Fruit fly (Drosophila melanogaster) whole organism, embryonic: Measurements from ENCODE around the gene CG7173.
A peak's percentile ranks its signal among the peaks of the same experiment; 100 is the strongest.

Experiments used
- CG11093 ChIP-seq: fragments of 200-800 bp; sonication (Bioruptor generic); IDR thresholded peaks from 3 replicates; pipeline ENCODE4 v1.3.6; 2022; ENCODE audit warnings: missing biosample characterization, missing genetic modification characterization
- CG11696 ChIP-seq: fragments of 200-800 bp; sonication (Bioruptor generic); IDR thresholded peaks from 2 replicates; pipeline ENCODE4 v1.3.6; 2022; ENCODE audit warnings: missing biosample characterization, missing genetic modification characterization
- CG12299 ChIP-seq: fragments of 200-800 bp; sonication (Bioruptor generic); optimal IDR thresholded peaks from 2 replicates; lab custom pipeline; 2018; ENCODE audit warnings: missing biosample characterization, mild to moderate bottlenecking, missing genetic modification characterization
- CG17359 ChIP-seq: fragments of 200-800 bp; sonication (Bioruptor generic); optimal IDR thresholded peaks from 3 replicates; lab custom pipeline; 2018; ENCODE audit warnings: missing biosample characterization, mild to moderate bottlenecking, missing genetic modification characterization, moderate library complexity
- CG32767 ChIP-seq: fragments of 200-800 bp; sonication (Bioruptor generic); IDR thresholded peaks from 2 replicates; pipeline ENCODE4 v1.3.6; 2022; ENCODE audit warnings: missing biosample characterization, missing genetic modification characterization
- Hmx ChIP-seq: fragments of 200-800 bp; sonication (Bioruptor generic); optimal IDR thresholded peaks from 2 replicates; lab custom pipeline; 2016; ENCODE audit warnings: missing biosample characterization, missing genetic modification characterization
- NK7.1 ChIP-seq: fragments of 200-800 bp; sonication (Bioruptor generic); optimal IDR thresholded peaks from 3 replicates; lab custom pipeline; 2016; ENCODE audit warnings: missing biosample characterization, missing genetic modification characterization
- Ssrp ChIP-seq: fragments of 200-800 bp; sonication (Bioruptor generic); optimal IDR thresholded peaks from 2 replicates; lab custom pipeline; 2018; ENCODE audit warnings: missing biosample characterization, mild to moderate bottlenecking, missing genetic modification characterization, moderate library complexity
- chif ChIP-seq, 2 experiments: fragments of 200-800 bp; sonication (Bioruptor generic); optimal IDR thresholded peaks; 3 replicates each; lab custom pipeline; 2016; ENCODE audit warnings: missing biosample characterization in 2 of 2, missing genetic modification characterization in 2 of 2
- odd ChIP-seq: fragments of 200-800 bp; sonication (Bioruptor generic); optimal IDR thresholded peaks from 2 replicates; lab custom pipeline; 2017; ENCODE audit warnings: missing biosample characterization, mild to moderate bottlenecking, missing genetic modification characterization
- pb ChIP-seq: fragments of 200-800 bp; sonication (Bioruptor generic); optimal IDR thresholded peaks from 3 replicates; lab custom pipeline; 2016; ENCODE audit warnings: missing biosample characterization, missing genetic modification characterization
- pzg ChIP-seq: fragments of 200-800 bp; sonication (Bioruptor generic); optimal IDR thresholded peaks from 3 replicates; lab custom pipeline; 2018; ENCODE audit warnings: missing biosample characterization, mild to moderate bottlenecking, missing genetic modification characterization, moderate library complexity
- ssp ChIP-seq: fragments of 200-800 bp; sonication (Bioruptor generic); IDR thresholded peaks from 2 replicates; pipeline ENCODE4 v1.3.6; 2022; ENCODE audit warnings: missing biosample characterization, missing genetic modification characterization
- zen2 ChIP-seq: fragments of 200-800 bp; sonication (Bioruptor generic); IDR thresholded peaks from 3 replicates; pipeline ENCODE4 v1.3.6; 2022; ENCODE audit warnings: missing biosample characterization, missing genetic modification characterization; ENCODE audit not compliant: partially characterized antibody

Gene CG7173

dm6 chr3L:21507354-21507928 is 50.6 kb downstream of the CG7173 start, which contains the start of the genes Glg1 and M6 (continued):
- TF ChIP-seq Ssrp (tag; lab: Kevin White, UChicago) (peak; percentile 55), Hmx (GFP tag; lab: Kevin White, UChicago) (no peak), chif (GFP tag; optimal IDR thresholded peaks at IDR 0.05; lab: Kevin White, UChicago) (peak; percentile 4 to 54), ssp (GFP tag; lab: Robert Waterston, UW) (peak; percentile 44; the same call in 1 of the 2 replicates), CG11696 (GFP tag; lab: Robert Waterston, UW) (no peak), CG11093 (GFP tag; lab: Robert Waterston, UW) (no peak), CG32767 (GFP tag; lab: Robert Waterston, UW) (peak; percentile 76; the same call in 1 of the 2 replicates), odd (GFP tag; lab: Kevin White, UChicago) (no peak), pzg (GFP tag; lab: Kevin White, UChicago) (peak; percentile 77), NK7.1 (GFP tag; lab: Kevin White, UChicago) (no peak), CG17359 (tag; lab: Kevin White, UChicago) (peak; percentile 40), pb (peak; percentile 56), CG12299 (tag; lab: Kevin White, UChicago) (no peak), zen2 (GFP tag; lab: Robert Waterston, UW) (peak; percentile 74)
